Worm (Caenorhabditis elegans) whole organism, L2 larva: ENCODE results near the gene clec-181.

Experiments
- C34F6.9 ChIP-seq: fragments of 150-350 bp; optimal IDR thresholded peaks from 2 replicates; lab custom pipeline; 2014; ENCODE audit warnings: missing biosample characterization, missing genetic modification characterization
- F13H6.1 ChIP-seq: sonication (generic microtip); optimal IDR thresholded peaks from 2 replicates; lab custom pipeline; 2016; ENCODE audit warnings: missing genetic modification characterization, missing compliant biosample characterization
- Y55F3AM.14 ChIP-seq: fragments of 200-800 bp; sonication (Bioruptor generic); optimal IDR thresholded peaks from 2 replicates; lab custom pipeline; 2018; ENCODE audit warnings: mild to moderate bottlenecking, missing genetic modification characterization, missing compliant biosample characterization
- ZK546.5 ChIP-seq: sonication (generic microtip); optimal IDR thresholded peaks from 2 replicates; lab custom pipeline; 2017; ENCODE audit warnings: missing biosample characterization, missing genetic modification characterization
- alr-1 ChIP-seq: fragments of 150-350 bp; optimal IDR thresholded peaks from 2 replicates; lab custom pipeline; 2014; ENCODE audit warnings: missing biosample characterization, missing genetic modification characterization
- aly-2 ChIP-seq: fragments of 150-350 bp; optimal IDR thresholded peaks from 2 replicates; lab custom pipeline; 2014; ENCODE audit warnings: missing biosample characterization, missing genetic modification characterization
- blmp-1 ChIP-seq: sonication (generic microtip); optimal IDR thresholded peaks from 2 replicates; lab custom pipeline; 2017; ENCODE audit warnings: missing genetic modification characterization, mild to moderate bottlenecking, missing compliant biosample characterization, antibody characterized with exemption, moderate library complexity; ENCODE audit not compliant: insufficient read depth
- ceh-16 ChIP-seq: fragments of 150-350 bp; optimal IDR thresholded peaks from 2 replicates; lab custom pipeline; 2014; ENCODE audit warnings: missing biosample characterization, missing genetic modification characterization
- ceh-82 ChIP-seq: fragments of 150-350 bp; optimal IDR thresholded peaks from 2 replicates; lab custom pipeline; 2014; ENCODE audit warnings: missing biosample characterization, missing genetic modification characterization
- crh-2 ChIP-seq: sonication (generic microtip); optimal IDR thresholded peaks from 2 replicates; lab custom pipeline; 2017; ENCODE audit warnings: missing biosample characterization, missing genetic modification characterization
- egl-27 ChIP-seq: sonication (generic microtip); optimal IDR thresholded peaks from 3 replicates; lab custom pipeline; 2017; ENCODE audit warnings: missing biosample characterization, missing genetic modification reagents, missing genetic modification characterization
- elt-1 ChIP-seq: fragments of 150-350 bp; optimal IDR thresholded peaks from 2 replicates; lab custom pipeline; 2014; ENCODE audit warnings: missing biosample characterization, missing genetic modification characterization
- elt-3 ChIP-seq: sonication (generic microtip); optimal IDR thresholded peaks from 2 replicates; lab custom pipeline; 2017; ENCODE audit warnings: missing biosample characterization, missing genetic modification characterization
- fos-1 ChIP-seq: fragments of 150-350 bp; optimal IDR thresholded peaks from 2 replicates; lab custom pipeline; 2014; ENCODE audit warnings: missing biosample characterization, missing genetic modification characterization
- gmeb-1 ChIP-seq: fragments of 150-350 bp; optimal IDR thresholded peaks from 2 replicates; lab custom pipeline; 2014; ENCODE audit warnings: missing biosample characterization, missing genetic modification characterization
- lin-13 ChIP-seq: fragments of 150-350 bp; optimal IDR thresholded peaks from 2 replicates; lab custom pipeline; 2014; ENCODE audit warnings: missing biosample characterization, missing genetic modification reagents, missing genetic modification characterization
- lsy-2 ChIP-seq, 2 experiments: fragments of 150-350 bp in 1 of 2; sonication (generic microtip) in 1 of 2; optimal IDR thresholded peaks; 2 replicates each; lab custom pipeline; 2014 to 2017; ENCODE audit warnings: missing biosample characterization in 2 of 2, missing genetic modification characterization in 2 of 2
- mab-5 ChIP-seq: fragments of 150-350 bp; optimal IDR thresholded peaks from 2 replicates; lab custom pipeline; 2014; ENCODE audit warnings: missing biosample characterization, missing genetic modification characterization
- mbf-1 ChIP-seq: sonication (generic microtip); optimal IDR thresholded peaks from 2 replicates; lab custom pipeline; 2017; ENCODE audit warnings: missing biosample characterization, missing genetic modification characterization
- mdl-1 ChIP-seq, 2 experiments: fragments of 150-350 bp in 1 of 2; sonication (generic microtip) in 1 of 2; optimal IDR thresholded peaks; 2 replicates each; lab custom pipeline; 2017; ENCODE audit warnings: missing biosample characterization in 2 of 2, missing genetic modification characterization in 2 of 2
- nhr-10 ChIP-seq: sonication (generic microtip); optimal IDR thresholded peaks from 2 replicates; lab custom pipeline; 2017; ENCODE audit warnings: missing biosample characterization, missing genetic modification characterization
- nhr-11 ChIP-seq: fragments of 150-350 bp; optimal IDR thresholded peaks from 2 replicates; lab custom pipeline; 2014; ENCODE audit warnings: missing biosample characterization, missing genetic modification characterization
- nhr-12 ChIP-seq: fragments of 150-350 bp; optimal IDR thresholded peaks from 2 replicates; lab custom pipeline; 2014; ENCODE audit warnings: missing biosample characterization, missing genetic modification characterization
- nhr-129 ChIP-seq: fragments of 150-350 bp; optimal IDR thresholded peaks from 2 replicates; lab custom pipeline; 2014; ENCODE audit warnings: missing biosample characterization, missing genetic modification characterization
- nhr-21 ChIP-seq: fragments of 150-350 bp; optimal IDR thresholded peaks from 2 replicates; lab custom pipeline; 2014; ENCODE audit warnings: missing biosample characterization, missing genetic modification characterization
- nhr-23 ChIP-seq: fragments of 150-350 bp; optimal IDR thresholded peaks from 2 replicates; lab custom pipeline; 2014; ENCODE audit warnings: missing biosample characterization, missing genetic modification reagents, missing genetic modification characterization
- nhr-237 ChIP-seq: fragments of 150-350 bp; optimal IDR thresholded peaks from 2 replicates; lab custom pipeline; 2014; ENCODE audit warnings: missing biosample characterization, missing genetic modification characterization
- nhr-77 ChIP-seq: fragments of 150-350 bp; optimal IDR thresholded peaks from 2 replicates; lab custom pipeline; 2014; ENCODE audit warnings: missing biosample characterization, missing genetic modification characterization
- peb-1 ChIP-seq: fragments of 150-350 bp; optimal IDR thresholded peaks from 2 replicates; lab custom pipeline; 2014; ENCODE audit warnings: missing biosample characterization, missing genetic modification characterization
- sem-4 ChIP-seq: fragments of 150-350 bp; optimal IDR thresholded peaks from 2 replicates; lab custom pipeline; 2014; ENCODE audit warnings: missing biosample characterization, missing genetic modification reagents, missing genetic modification characterization
- sma-3 ChIP-seq: sonication (generic microtip); optimal IDR thresholded peaks from 2 replicates; lab custom pipeline; 2016; ENCODE audit warnings: missing genetic modification reagents, missing genetic modification characterization, missing compliant biosample characterization
- sma-9 ChIP-seq, 2 experiments: fragments of 150-350 bp in 1 of 2; sonication (generic microtip) in 1 of 2; optimal IDR thresholded peaks; 2 replicates each; lab custom pipeline; 2014 to 2016; ENCODE audit warnings: missing genetic modification characterization in 2 of 2, mild to moderate bottlenecking in 1 of 2, missing biosample characterization in 1 of 2, missing compliant biosample characterization in 1 of 2, missing genetic modification reagents in 1 of 2, moderate library complexity in 1 of 2
- unc-39 ChIP-seq: fragments of 150-350 bp; optimal IDR thresholded peaks from 2 replicates; lab custom pipeline; 2014; ENCODE audit warnings: missing biosample characterization, missing genetic modification characterization
- unc-55 ChIP-seq: fragments of 150-350 bp; sonication (generic microtip); optimal IDR thresholded peaks from 3 replicates; lab custom pipeline; 2014; ENCODE audit warnings: missing biosample characterization, missing genetic modification reagents, missing genetic modification characterization
- ztf-1 ChIP-seq: fragments of 200-800 bp; sonication (Bioruptor generic); conservative IDR thresholded peaks from 2 replicates; pipeline ENCODE4 v1.3.6; 2022; ENCODE audit warnings: missing genetic modification characterization, missing compliant biosample characterization
- ztf-11 ChIP-seq: sonication (generic microtip); optimal IDR thresholded peaks from 2 replicates; lab custom pipeline; 2017; ENCODE audit warnings: missing biosample characterization, missing genetic modification characterization
- ztf-4 ChIP-seq: fragments of 150-350 bp; optimal IDR thresholded peaks from 2 replicates; lab custom pipeline; 2014; ENCODE audit warnings: missing biosample characterization, missing genetic modification characterization

Gene clec-181

DNA sequence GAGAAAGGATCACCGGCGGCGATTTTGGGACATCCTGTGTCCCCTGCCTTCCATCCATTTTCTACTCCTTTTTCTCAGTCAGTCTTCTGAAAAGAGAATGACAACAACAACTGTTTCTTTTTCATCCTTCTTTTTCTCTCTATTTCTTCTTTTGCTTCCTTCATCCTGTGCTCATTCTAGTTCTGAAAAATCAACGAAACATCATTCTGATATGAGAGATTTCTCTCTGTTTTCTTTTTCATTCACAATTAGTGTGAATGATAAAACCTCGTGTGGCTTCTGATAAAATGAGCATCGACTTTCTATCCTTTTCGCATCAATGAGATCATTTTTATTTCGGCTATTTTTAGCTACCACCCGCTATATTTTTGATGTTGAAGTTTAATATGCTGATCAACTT, 9.3 kb downstream of the clec-181 start (continued):
- TF ChIP-seq nhr-10 (tag; lab: Kevin White, UChicago) (no peak), sma-3 (GFP tag; lab: Kevin White, UChicago) (no peak), ztf-4 (tag; lab: Kevin White, UChicago) (no peak), unc-55 (no peak), elt-1 (no peak), fos-1 (no peak), ZK546.5 (tag; lab: Kevin White, UChicago) (no peak), nhr-77 (tag; lab: Kevin White, UChicago) (no peak), aly-2 (no peak), C34F6.9 (tag; lab: Kevin White, UChicago) (peak; percentile 66), mdl-1 (tag; optimal IDR thresholded peaks at IDR 0.05; lab: Kevin White, UChicago) (no peak), elt-3 (tag; lab: Kevin White, UChicago) (no peak), nhr-21 (tag; lab: Kevin White, UChicago) (no peak), nhr-23 (tag; lab: Kevin White, UChicago) (no peak), ztf-11 (tag; lab: Kevin White, UChicago) (no peak), ceh-82 (no peak), crh-2 (tag; lab: Kevin White, UChicago) (no peak), unc-39 (tag; lab: Kevin White, UChicago) (no peak), blmp-1 (tag; lab: Kevin White, UChicago) (no peak), nhr-12 (tag; lab: Kevin White, UChicago) (no peak), alr-1 (tag; lab: Kevin White, UChicago) (no peak), ztf-1 (no peak), lin-13 (no peak), F13H6.1 (peak; percentile 33), ceh-16 (tag; lab: Kevin White, UChicago) (no peak), peb-1 (tag; lab: Kevin White, UChicago) (no peak), sma-9 (GFP tag; optimal IDR thresholded peaks at IDR 0.05; lab: Kevin White, UChicago) (peak; percentile 67), sma-9 (tag; optimal IDR thresholded peaks at IDR 0.05; lab: Kevin White, UChicago) (no peak)

DNA sequence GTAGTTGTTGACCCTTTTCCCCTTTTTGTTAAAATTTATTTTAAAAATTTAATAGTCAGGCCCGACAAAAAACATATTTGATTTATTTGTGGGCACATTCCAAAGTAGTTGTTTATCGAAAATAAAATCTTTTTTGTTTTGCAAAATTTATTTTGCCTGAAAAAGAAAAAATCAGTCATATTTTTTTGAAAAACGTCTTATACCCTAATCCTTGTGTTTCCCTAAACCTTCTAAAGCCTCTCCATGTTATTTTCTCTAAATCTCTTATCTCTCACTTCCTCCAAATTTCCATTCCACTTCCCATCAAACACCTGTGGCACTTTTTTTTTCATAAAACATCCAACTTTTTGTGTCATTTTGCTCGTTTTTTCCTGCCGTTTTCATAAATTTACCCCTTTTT, 12.3 kb downstream of the clec-181 start:
- TF ChIP-seq elt-1 (no peak), nhr-11 (tag; lab: Kevin White, UChicago) (no peak), ztf-1 (no peak), alr-1 (tag; lab: Kevin White, UChicago) (no peak), mbf-1 (no peak), mab-5 (tag; lab: Kevin White, UChicago) (peak; percentile 17), egl-27 (tag; lab: Kevin White, UChicago) (no peak), sma-3 (GFP tag; lab: Kevin White, UChicago) (no peak), nhr-129 (tag; lab: Kevin White, UChicago) (no peak), unc-55 (peak; percentile 68), nhr-77 (tag; lab: Kevin White, UChicago) (no peak), sem-4 (tag; lab: Kevin White, UChicago) (no peak)

DNA sequence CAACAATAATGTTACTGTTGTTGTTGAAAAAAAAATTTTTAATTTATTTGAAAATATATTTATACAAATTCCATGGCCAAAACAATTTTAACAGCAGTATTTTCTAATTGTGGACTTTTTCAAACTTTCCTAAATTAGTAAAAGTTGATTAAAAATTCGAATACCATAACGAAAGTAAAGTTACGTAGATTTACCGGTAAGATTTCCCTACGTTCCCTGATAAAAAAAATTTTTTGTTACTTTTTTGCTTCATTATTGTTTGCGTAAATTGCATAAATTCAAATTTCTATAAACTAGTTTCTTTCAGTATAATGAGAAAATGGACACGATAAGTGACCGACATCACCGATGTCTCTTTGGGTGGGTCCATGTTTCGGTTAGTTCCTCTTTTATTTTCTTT, 13.1 kb downstream of the clec-181 start, which contains the start of gene F42A9.6:
Gene F42A9.6, plus strand, starts transcription at position 301 of the 400 bp plus-strand sequence.
- no peak for TF ChIP-seq fos-1
- TF ChIP-seq unc-39 (tag; lab: Kevin White, UChicago) = no peak
- TF ChIP-seq Y55F3AM.14 = no peak
- no peak for TF ChIP-seq nhr-10 (tag; lab: Kevin White, UChicago)
- TF ChIP-seq ZK546.5 (tag; lab: Kevin White, UChicago) = no peak
- TF ChIP-seq F13H6.1 = no peak
- no peak for TF ChIP-seq mdl-1 (tag; optimal IDR thresholded peaks at IDR 0.05; lab: Kevin White, UChicago)
- TF ChIP-seq ceh-16 (tag; lab: Kevin White, UChicago) = no peak
- no peak for TF ChIP-seq nhr-11 (tag; lab: Kevin White, UChicago)
- TF ChIP-seq gmeb-1 (tag; lab: Kevin White, UChicago) = no peak
- no peak for TF ChIP-seq nhr-237

DNA sequence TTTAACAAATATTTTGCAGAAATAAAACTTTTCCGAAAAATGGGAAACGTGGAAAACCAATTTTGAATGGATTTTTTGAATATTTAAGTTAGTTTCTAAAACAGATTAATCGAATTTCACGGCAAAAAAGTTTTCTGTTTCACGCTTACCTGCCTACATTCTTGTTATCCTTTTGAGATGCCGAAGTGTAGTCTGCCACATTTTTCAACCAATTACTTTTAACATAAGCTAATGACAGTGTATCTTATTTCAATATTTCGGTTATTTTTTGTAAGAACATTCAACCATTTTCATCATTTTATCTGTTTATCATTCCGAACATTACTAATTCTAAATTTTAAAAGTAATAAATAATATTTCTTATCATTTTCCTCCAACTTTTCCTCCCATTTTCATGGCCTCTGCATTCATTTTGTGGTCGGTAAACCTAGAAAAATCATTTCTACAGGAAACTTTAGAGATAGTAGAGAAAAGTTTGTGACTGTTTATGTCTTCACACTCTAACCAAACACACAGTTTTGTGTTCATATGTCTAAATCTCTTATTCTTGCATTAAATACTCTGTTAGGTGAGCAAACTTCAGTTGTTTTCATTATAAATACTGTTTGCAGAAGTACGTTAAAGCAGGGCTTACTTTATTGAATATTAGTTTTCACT, 16.1 kb downstream of the clec-181 start, which contains the start of the genes F42A9.17 and cyp-33E2:
Gene F42A9.17, minus strand, starts transcription at position 51 of the 657 bp plus-strand sequence.
Gene cyp-33E2, plus strand, starts transcription at position 449 of the 657 bp plus-strand sequence.
- TF ChIP-seq fos-1 = peak; percentile 93
- no peak for TF ChIP-seq nhr-77 (tag; lab: Kevin White, UChicago)
- no peak for TF ChIP-seq elt-1
- peak; percentile 35 for TF ChIP-seq crh-2 (tag; lab: Kevin White, UChicago)
- TF ChIP-seq sma-9 (GFP tag; optimal IDR thresholded peaks at IDR 0.05; lab: Kevin White, UChicago) = peak; percentile 12
- TF ChIP-seq sma-9 (tag; optimal IDR thresholded peaks at IDR 0.05; lab: Kevin White, UChicago) = no peak
- no peak for TF ChIP-seq lsy-2 (tag; optimal IDR thresholded peaks at IDR 0.05; lab: Kevin White, UChicago)
- no peak for TF ChIP-seq F13H6.1
- TF ChIP-seq nhr-23 (tag; lab: Kevin White, UChicago) = no peak
- TF ChIP-seq gmeb-1 (tag; lab: Kevin White, UChicago) = peak; percentile 21
- TF ChIP-seq ceh-16 (tag; lab: Kevin White, UChicago) = no peak
